Fruit fly (Drosophila melanogaster): ENCODE measurements around the gene RpS27A.

- TF ChIP-seq CG8478 (optimal IDR thresholded peaks at IDR 0.05) = no peak
- TF ChIP-seq CTCF (optimal IDR thresholded peaks at IDR 0.05) = no peak
These were observed 22.8 kb downstream of the RpS27A start, which contains the start of the genes Bug22 and TfIIB for dm6 chr2L:10430802-10431476.

Data from S2 (cell line).